Worm (Caenorhabditis elegans) whole organism, L4 larva: Measurements from ENCODE around the gene igdb-3.

Source experiments
- F10B5.3 ChIP-seq: sonication (generic microtip); optimal IDR thresholded peaks from 2 replicates; lab custom pipeline; 2016; ENCODE audit warnings: mild to moderate bottlenecking, missing genetic modification characterization, missing compliant biosample characterization
- F26F4.8 ChIP-seq: fragments of 200-800 bp; sonication (Bioruptor generic); conservative IDR thresholded peaks from 2 replicates; pipeline ENCODE4 v1.3.6; 2022; ENCODE audit warnings: missing genetic modification characterization, missing compliant biosample characterization
- F44E2.7 ChIP-seq: fragments of 200-800 bp; sonication (Bioruptor generic); IDR thresholded peaks from 2 replicates; pipeline ENCODE4 v2.1.2; 2022; ENCODE audit warnings: missing genetic modification characterization, missing compliant biosample characterization
- T20F7.1 ChIP-seq: fragments of 200-800 bp; sonication (Bioruptor generic); optimal IDR thresholded peaks from 2 replicates; lab custom pipeline; 2018; ENCODE audit warnings: mild to moderate bottlenecking, missing genetic modification characterization, missing compliant biosample characterization
- ZK337.2 ChIP-seq: fragments of 200-800 bp; sonication (Bioruptor generic); IDR thresholded peaks from 2 replicates; pipeline ENCODE4 v1.3.6; 2022; ENCODE audit warnings: missing genetic modification reagents, missing genetic modification characterization, missing compliant biosample characterization
- aha-1 ChIP-seq: fragments of 150-350 bp; peaks from one replicate; lab custom pipeline; 2014; ENCODE audit warnings: missing biosample characterization, missing genetic modification characterization
- arid-1 ChIP-seq: fragments of 200-800 bp; sonication (Bioruptor generic); conservative IDR thresholded peaks from 2 replicates; pipeline ENCODE4 v1.3.6; 2022; ENCODE audit warnings: missing genetic modification reagents, missing genetic modification characterization, missing compliant biosample characterization
- ceh-20 ChIP-seq: fragments of 200-800 bp; sonication (Bioruptor generic); IDR thresholded peaks from 2 replicates; pipeline ENCODE4 v1.3.6; 2022; ENCODE audit warnings: missing genetic modification reagents, missing genetic modification characterization, missing compliant biosample characterization
- cey-2 ChIP-seq: sonication (generic microtip); optimal IDR thresholded peaks from 3 replicates; lab custom pipeline; 2017; ENCODE audit warnings: missing genetic modification characterization, mild to moderate bottlenecking, missing compliant biosample characterization, antibody characterized with exemption, borderline replicate concordance; ENCODE audit not compliant: insufficient read depth
- daf-16 ChIP-seq, 3 experiments: sonication (generic microtip); optimal IDR thresholded peaks; 2 replicates each; lab custom pipeline; 2016 to 2017; ENCODE audit warnings: missing genetic modification characterization in 3 of 3, missing genetic modification reagents in 3 of 3, mild to moderate bottlenecking in 2 of 3, missing compliant biosample characterization in 2 of 3, missing biosample characterization in 1 of 3, moderate library complexity in 1 of 3
- dve-1 ChIP-seq: sonication (generic microtip); optimal IDR thresholded peaks from 2 replicates; lab custom pipeline; 2017; ENCODE audit warnings: antibody characterized with exemption, mild to moderate bottlenecking, missing genetic modification characterization, missing compliant biosample characterization; ENCODE audit not compliant: insufficient read depth
- egl-27 ChIP-seq: sonication (generic microtip); optimal IDR thresholded peaks from 3 replicates; lab custom pipeline; 2017; ENCODE audit warnings: missing biosample characterization, missing genetic modification reagents, missing genetic modification characterization
- fos-1 ChIP-seq: fragments of 150-350 bp; optimal IDR thresholded peaks from 2 replicates; lab custom pipeline; 2014; ENCODE audit warnings: missing biosample characterization, missing genetic modification characterization
- hmg-1.1 ChIP-seq: fragments of 200-800 bp; sonication (Bioruptor generic); IDR thresholded peaks from 2 replicates; pipeline ENCODE4 v1.3.6; 2022; ENCODE audit warnings: missing genetic modification reagents, missing genetic modification characterization, missing compliant biosample characterization
- lin-13 ChIP-seq: fragments of 150-350 bp; optimal IDR thresholded peaks from 2 replicates; lab custom pipeline; 2014; ENCODE audit warnings: missing biosample characterization, missing genetic modification reagents, missing genetic modification characterization
- lir-3 ChIP-seq: sonication (generic microtip); optimal IDR thresholded peaks from 2 replicates; lab custom pipeline; 2016; ENCODE audit warnings: mild to moderate bottlenecking, missing genetic modification characterization, missing compliant biosample characterization
- madf-9 ChIP-seq: fragments of 200-800 bp; sonication (Bioruptor generic); conservative IDR thresholded peaks from 2 replicates; pipeline ENCODE4 v1.3.6; 2022; ENCODE audit warnings: missing genetic modification reagents, missing genetic modification characterization, missing compliant biosample characterization
- mdt-29 ChIP-seq: fragments of 200-800 bp; sonication (Bioruptor generic); IDR thresholded peaks from 2 replicates; pipeline ENCODE4 v1.3.6; 2022; ENCODE audit warnings: missing genetic modification reagents, missing genetic modification characterization, missing compliant biosample characterization
- mep-1 ChIP-seq: fragments of 150-350 bp; sonication (generic microtip); optimal IDR thresholded peaks from 3 replicates; lab custom pipeline; 2014; ENCODE audit warnings: missing biosample characterization, missing genetic modification characterization
- mes-2 ChIP-seq: sonication (generic microtip); optimal IDR thresholded peaks from 2 replicates; lab custom pipeline; 2016; ENCODE audit warnings: missing genotype, mild to moderate bottlenecking, missing genetic modification characterization, missing compliant biosample characterization; ENCODE audit not compliant: poor library complexity, severe bottlenecking
- mxl-3 ChIP-seq: fragments of 200-800 bp; sonication (Bioruptor generic); optimal IDR thresholded peaks from 2 replicates; lab custom pipeline; 2018; ENCODE audit warnings: mild to moderate bottlenecking, missing genetic modification characterization, missing compliant biosample characterization
- nhr-237 ChIP-seq: sonication (generic microtip); optimal IDR thresholded peaks from 2 replicates; lab custom pipeline; 2017; ENCODE audit warnings: missing biosample characterization, missing genetic modification characterization
- nhr-25 ChIP-seq: sonication (generic microtip); optimal IDR thresholded peaks from 2 replicates; lab custom pipeline; 2017; ENCODE audit warnings: missing genetic modification characterization, mild to moderate bottlenecking, missing compliant biosample characterization, antibody characterized with exemption, moderate library complexity, borderline replicate concordance; ENCODE audit not compliant: insufficient read depth
- set-16 ChIP-seq: fragments of 200-800 bp; sonication (Bioruptor generic); IDR thresholded peaks from 2 replicates; pipeline ENCODE4 v1.3.6; 2022; ENCODE audit warnings: missing genetic modification reagents, missing genetic modification characterization, missing compliant biosample characterization
- spr-1 ChIP-seq: sonication (generic microtip); optimal IDR thresholded peaks from 2 replicates; lab custom pipeline; 2016; ENCODE audit warnings: mild to moderate bottlenecking, missing genetic modification characterization, missing compliant biosample characterization
- unc-130 ChIP-seq: sonication (generic microtip); optimal IDR thresholded peaks from 2 replicates; lab custom pipeline; 2016; ENCODE audit warnings: missing genetic modification reagents, missing genetic modification characterization, missing compliant biosample characterization
- unc-62 ChIP-seq, 3 experiments: fragments of 150-350 bp in 1 of 3; sonication (generic microtip); optimal IDR thresholded peaks in 2 of 3; peaks in 1 of 3; 1 replicate in 1 of 3; 2 replicates in 2 of 3; lab custom pipeline; 2014 to 2017; ENCODE audit warnings: missing biosample characterization in 3 of 3, missing genetic modification characterization in 3 of 3, missing genetic modification reagents in 3 of 3, missing genotype in 1 of 3
- zag-1 ChIP-seq: fragments of 150-350 bp; optimal IDR thresholded peaks from 2 replicates; lab custom pipeline; 2014; ENCODE audit warnings: missing biosample characterization, missing genetic modification characterization
- zfp-3 ChIP-seq: fragments of 200-800 bp; sonication (Bioruptor generic); conservative IDR thresholded peaks from 2 replicates; pipeline ENCODE4 v1.3.6; 2022; ENCODE audit warnings: missing genetic modification reagents, missing genetic modification characterization, missing compliant biosample characterization
- zip-11 ChIP-seq: fragments of 200-800 bp; sonication (Bioruptor generic); IDR thresholded peaks from 2 replicates; pipeline ENCODE4 v1.3.6; 2022; ENCODE audit warnings: missing genetic modification characterization, missing compliant biosample characterization

Gene igdb-3

ce11 chrX:6345785-6346184 lies 39.5 kb upstream of the igdb-3 start:
- TF ChIP-seq unc-62 (GFP tag; optimal IDR thresholded peaks at IDR 0.05 in 1 of 2; lab: Kevin White, UChicago), result peak in 1 of 2 experiments; percentile 90
- no peak for TF ChIP-seq unc-62 (tag; optimal IDR thresholded peaks at IDR 0.05; lab: Kevin White, UChicago)
- no peak for TF ChIP-seq set-16
- TF ChIP-seq, all 104 proteins: peak for 1

DNA sequence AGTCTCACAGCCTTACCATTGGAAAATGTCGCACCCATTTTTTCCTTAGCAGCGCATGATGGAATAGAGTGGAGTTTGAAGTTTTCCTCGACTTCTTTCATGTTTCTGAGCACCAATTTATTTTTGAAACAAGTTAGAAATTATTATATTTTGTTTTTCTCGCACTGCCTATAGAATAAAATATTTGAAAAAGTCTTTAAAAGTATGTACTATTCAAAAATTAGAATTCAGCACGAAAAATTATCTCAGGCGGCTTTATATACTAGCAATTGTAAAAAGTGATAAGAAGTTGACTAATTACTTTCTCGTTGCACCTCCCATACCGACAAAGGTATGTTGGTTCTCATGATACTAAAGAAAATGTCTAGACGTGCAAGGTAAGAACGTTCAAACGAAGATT lies 38.3 kb upstream of the igdb-3 start, which contains the start of gene C03B1.9:
TSS of gene C03B1.9 (minus strand) at position 101 of the 400 bp plus-strand sequence.
- no peak for TF ChIP-seq F10B5.3
- TF ChIP-seq madf-9 (GFP tag; lab: Robert Waterston, UW), result no peak
- TF ChIP-seq aha-1, result no peak

- no peak for TF ChIP-seq ceh-20 (GFP tag; lab: Robert Waterston, UW)
- no peak for TF ChIP-seq mes-2
- no peak for TF ChIP-seq daf-16 (GFP tag; optimal IDR thresholded peaks at IDR 0.05; lab: Kevin White, UChicago)
- no peak for TF ChIP-seq daf-16 (tag; optimal IDR thresholded peaks at IDR 0.05; lab: Kevin White, UChicago)
- TF ChIP-seq lir-3 (tag; lab: Kevin White, UChicago), result no peak
- TF ChIP-seq F26F4.8 (GFP tag; lab: Robert Waterston, UW), result no peak
- TF ChIP-seq mep-1, result no peak
- TF ChIP-seq mdt-29 (GFP tag; lab: Robert Waterston, UW), result no peak
- TF ChIP-seq fos-1 (tag; lab: Kevin White, UChicago), result no peak
- no peak for TF ChIP-seq ZK337.2
- TF ChIP-seq F44E2.7, result no peak
- TF ChIP-seq nhr-25 (tag; lab: Kevin White, UChicago), result no peak
- TF ChIP-seq dve-1 (tag; lab: Kevin White, UChicago), result no peak
- no peak for TF ChIP-seq zag-1 (tag; lab: Kevin White, UChicago)
- no peak for TF ChIP-seq zip-11 (GFP tag; lab: Robert Waterston, UW)
- no peak for TF ChIP-seq arid-1 (GFP tag; lab: Robert Waterston, UW)
- TF ChIP-seq hmg-1.1 (GFP tag; lab: Robert Waterston, UW), result no peak
- no peak for TF ChIP-seq spr-1
- TF ChIP-seq, all 104 proteins: peak for 0
Measured at ce11 chrX:6350016-6350415, 35.3 kb upstream of the igdb-3 start, which contains the start of gene C03B1.6. C03B1.6 (plus strand) TSS chrX:6350316.

- TF ChIP-seq unc-62 (GFP tag; optimal IDR thresholded peaks at IDR 0.05 in 1 of 2; lab: Kevin White, UChicago) (peak in 1 of 2 experiments; percentile 25), unc-62 (tag; optimal IDR thresholded peaks at IDR 0.05; lab: Kevin White, UChicago) (no peak), unc-130 (GFP tag; lab: Kevin White, UChicago) (no peak)
Measured at ce11 chrX:6353763-6354162, 31.5 kb upstream of the igdb-3 start.

- TF ChIP-seq hmg-1.1 (GFP tag; lab: Robert Waterston, UW) (no peak), aha-1 (peak; percentile 87), nhr-237 (tag; lab: Kevin White, UChicago) (no peak), daf-16 (GFP tag; optimal IDR thresholded peaks at IDR 0.05; lab: Kevin White, UChicago) (no peak), daf-16 (tag; optimal IDR thresholded peaks at IDR 0.05; lab: Kevin White, UChicago) (peak; percentile 31)
Measured at ce11 chrX:6355030-6355635, 30.2 kb upstream of the igdb-3 start, which contains the start of gene C03B1.5. C03B1.5 (plus strand) TSS chrX:6355585.

- TF ChIP-seq cey-2 (tag; lab: Kevin White, UChicago), result no peak
- no peak for TF ChIP-seq egl-27
- TF ChIP-seq T20F7.1 (GFP tag; lab: Kevin White, UChicago), result no peak
- no peak for TF ChIP-seq zfp-3 (GFP tag; lab: Robert Waterston, UW)
- TF ChIP-seq unc-62 (GFP tag; optimal IDR thresholded peaks at IDR 0.05 in 1 of 2; lab: Kevin White, UChicago), result peak in 1 of 2 experiments; percentile 25
- TF ChIP-seq unc-62 (tag; optimal IDR thresholded peaks at IDR 0.05; lab: Kevin White, UChicago), result no peak
- TF ChIP-seq mxl-3 (GFP tag; lab: Kevin White, UChicago), result no peak
- no peak for TF ChIP-seq lin-13
- no peak for TF ChIP-seq hmg-1.1 (GFP tag; lab: Robert Waterston, UW)
Measured at ce11 chrX:6357772-6358171, 27.5 kb upstream of the igdb-3 start, which contains the start of gene C03B1.10. C03B1.10 (minus strand) TSS chrX:6357872.
